Fruit fly (Drosophila melanogaster): ENCODE measurements around the gene CG43779.

DNA sequence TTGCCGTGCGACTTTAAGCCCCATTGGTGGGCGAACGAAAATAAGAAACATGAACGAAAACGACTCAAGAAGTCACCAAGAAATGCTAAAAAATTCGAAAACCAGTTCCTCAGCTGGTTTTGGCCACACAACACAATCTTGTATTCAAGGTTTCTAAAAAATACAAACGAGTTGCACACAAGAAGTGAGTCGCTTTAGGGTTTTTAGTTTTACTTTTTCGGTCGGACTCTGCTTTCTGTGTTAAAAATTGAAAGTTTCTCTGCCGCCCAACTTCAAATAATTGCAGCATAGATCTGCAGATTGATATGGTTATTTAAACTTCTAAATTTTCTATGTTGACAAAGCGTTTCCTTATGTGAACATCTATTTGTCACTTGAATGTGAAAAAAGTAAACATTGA, 13.9 kb downstream of the CG43779 start, which contains the start of gene CG16824:
- no peak for TF ChIP-seq pan (optimal IDR thresholded peaks at IDR 0.05)
- TF ChIP-seq rgr (GFP tag; optimal IDR thresholded peaks at IDR 0.05), result no peak
- TF ChIP-seq sage (GFP tag; optimal IDR thresholded peaks at IDR 0.05), result no peak
